Worm (Caenorhabditis elegans) whole organism, late embryonic: ENCODE data around the gene F09C12.2.

ENCODE experiments used
- F13H6.1 ChIP-seq: sonication (generic microtip); optimal IDR thresholded peaks from 2 replicates; lab custom pipeline; 2016; ENCODE audit warnings: missing genetic modification characterization, missing compliant biosample characterization
- K02D7.2 ChIP-seq: sonication (generic microtip); optimal IDR thresholded peaks from 2 replicates; lab custom pipeline; 2017; ENCODE audit warnings: mild to moderate bottlenecking, missing genetic modification characterization, missing compliant biosample characterization
- K09A11.1 ChIP-seq: sonication (generic microtip); optimal IDR thresholded peaks from 2 replicates; lab custom pipeline; 2017; ENCODE audit warnings: antibody characterized with exemption, mild to moderate bottlenecking, missing genetic modification characterization, missing compliant biosample characterization; ENCODE audit not compliant: insufficient read depth
- ceh-31 ChIP-seq: sonication (generic microtip); optimal IDR thresholded peaks from 2 replicates; lab custom pipeline; 2016; ENCODE audit warnings: missing genetic modification characterization, missing compliant biosample characterization
- fkh-10 ChIP-seq: fragments of 150-350 bp; optimal IDR thresholded peaks from 2 replicates; lab custom pipeline; 2014; ENCODE audit warnings: missing biosample characterization, missing genetic modification reagents, missing genetic modification characterization
- lin-11 ChIP-seq: fragments of 200-800 bp; sonication (Bioruptor generic); optimal IDR thresholded peaks from 2 replicates; lab custom pipeline; 2018; ENCODE audit warnings: mild to moderate bottlenecking, missing genetic modification characterization, missing compliant biosample characterization
- mec-3 ChIP-seq: sonication (generic microtip); optimal IDR thresholded peaks from 2 replicates; lab custom pipeline; 2016; ENCODE audit warnings: borderline replicate concordance, missing genetic modification characterization, missing compliant biosample characterization
- nfya-1 ChIP-seq: sonication (generic microtip); optimal IDR thresholded peaks from 2 replicates; lab custom pipeline; 2017; ENCODE audit warnings: missing genetic modification characterization, mild to moderate bottlenecking, missing compliant biosample characterization, antibody characterized with exemption, moderate library complexity
- odd-2 ChIP-seq: sonication (generic microtip); optimal IDR thresholded peaks from 2 replicates; lab custom pipeline; 2017; ENCODE audit warnings: antibody characterized with exemption, mild to moderate bottlenecking, missing genetic modification characterization, missing compliant biosample characterization
- pqm-1 ChIP-seq: sonication (generic microtip); optimal IDR thresholded peaks from 2 replicates; lab custom pipeline; 2016; ENCODE audit warnings: missing genetic modification characterization, missing compliant biosample characterization
- sox-4 ChIP-seq: sonication (generic microtip); optimal IDR thresholded peaks from 2 replicates; lab custom pipeline; 2017; ENCODE audit warnings: mild to moderate bottlenecking, missing genetic modification characterization, inconsistent platforms, missing compliant biosample characterization
- tbx-2 ChIP-seq: sonication (generic microtip); optimal IDR thresholded peaks from 2 replicates; lab custom pipeline; 2016; ENCODE audit warnings: missing genetic modification characterization, missing compliant biosample characterization
- ztf-16 ChIP-seq: sonication (generic microtip); optimal IDR thresholded peaks from 2 replicates; lab custom pipeline; 2017; ENCODE audit warnings: missing genetic modification characterization, missing compliant biosample characterization

DNA sequence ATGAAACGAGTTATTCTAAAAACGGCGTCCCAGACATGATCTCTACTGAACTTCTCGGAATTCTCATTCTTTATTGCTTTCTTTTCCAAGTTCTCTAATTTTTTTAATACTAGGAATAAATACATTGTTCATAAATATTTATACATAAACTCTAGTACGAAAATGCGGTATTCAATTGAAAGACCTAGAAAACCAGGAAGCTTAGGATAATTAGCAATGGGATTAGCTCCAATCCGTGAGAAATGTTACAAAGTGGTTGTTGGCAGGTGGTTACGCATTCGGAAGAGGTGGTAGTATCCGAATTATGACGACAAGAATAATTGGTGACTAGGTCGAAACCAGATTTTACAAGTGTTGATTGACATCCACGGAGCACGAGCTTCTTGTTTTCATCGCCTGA lies 42.8 kb upstream of the F09C12.2 start:
- no peak for TF ChIP-seq fkh-10
- TF ChIP-seq K09A11.1 (tag; lab: Kevin White, UChicago): no peak
- TF ChIP-seq mec-3 (tag; lab: Kevin White, UChicago): no peak
- no peak for TF ChIP-seq ceh-31 (tag; lab: Kevin White, UChicago)
- TF ChIP-seq nfya-1: no peak
- no peak for TF ChIP-seq ztf-16 (tag; lab: Kevin White, UChicago)
- no peak for TF ChIP-seq pqm-1 (tag; lab: Kevin White, UChicago)
- no peak for TF ChIP-seq lin-11 (tag; lab: Kevin White, UChicago)
- TF ChIP-seq tbx-2 (tag; lab: Kevin White, UChicago): no peak
- no peak for TF ChIP-seq F13H6.1 (tag; lab: Kevin White, UChicago)
- no peak for TF ChIP-seq odd-2 (tag; lab: Kevin White, UChicago)
- no peak for TF ChIP-seq sox-4
- no peak for TF ChIP-seq K02D7.2
